Worm (Caenorhabditis elegans): ENCODE results near the gene F10D2.10.

F10D2.10 gene

ce11 chrV:7112223-7112622, 43.8 kb downstream of the F10D2.10 start:
- TF ChIP-seq pes-1 (GFP tag; IDR thresholded peaks at IDR 0.05) (no peak), flt-1 (GFP tag; IDR thresholded peaks at IDR 0.05) (no peak), ets-7 (tag; optimal IDR thresholded peaks at IDR 0.05) (no peak), hmbx-1 (tag; optimal IDR thresholded peaks at IDR 0.05) (no peak), ama-1 (optimal IDR thresholded peaks at IDR 0.05) (no peak), ceh-36 (tag; optimal IDR thresholded peaks at IDR 0.05) (no peak), ceh-13 (GFP tag; optimal IDR thresholded peaks at IDR 0.05) (no peak)

ce11 chrV:7111276-7111675, 44.7 kb downstream of the F10D2.10 start:
- no peak for TF ChIP-seq tbx-37 (GFP tag; conservative IDR thresholded peaks at IDR 0.05)
- no peak for TF ChIP-seq ama-1 (optimal IDR thresholded peaks at IDR 0.05)
- TF ChIP-seq hmbx-1 (tag; optimal IDR thresholded peaks at IDR 0.05), result no peak
- TF ChIP-seq pes-1 (GFP tag; IDR thresholded peaks at IDR 0.05), result no peak
- TF ChIP-seq scrt-1 (GFP tag; IDR thresholded peaks at IDR 0.05), result no peak
- TF ChIP-seq B0310.2 (tag; optimal IDR thresholded peaks at IDR 0.05), result no peak
- TF ChIP-seq ceh-13 (GFP tag; optimal IDR thresholded peaks at IDR 0.05), result no peak
- TF ChIP-seq hnd-1 (tag; optimal IDR thresholded peaks at IDR 0.05), result no peak
- no peak for TF ChIP-seq tbx-11 (GFP tag; IDR thresholded peaks at IDR 0.05)
- TF ChIP-seq flt-1 (GFP tag; IDR thresholded peaks at IDR 0.05), result no peak
- TF ChIP-seq aly-1 (tag; optimal IDR thresholded peaks at IDR 0.05), result no peak
- TF ChIP-seq tra-4 (tag; optimal IDR thresholded peaks at IDR 0.05), result no peak

ce11 chrV:7110370-7110769, 45.6 kb downstream of the F10D2.10 start:
- TF ChIP-seq sea-1 (GFP tag; conservative IDR thresholded peaks at IDR 0.05) (no peak), tbx-37 (GFP tag; conservative IDR thresholded peaks at IDR 0.05) (no peak), aly-1 (tag; optimal IDR thresholded peaks at IDR 0.05) (no peak), hmbx-1 (tag; optimal IDR thresholded peaks at IDR 0.05) (no peak), flt-1 (GFP tag; IDR thresholded peaks at IDR 0.05) (no peak), ceh-36 (tag; optimal IDR thresholded peaks at IDR 0.05) (no peak), hnd-1 (tag; optimal IDR thresholded peaks at IDR 0.05) (no peak), scrt-1 (GFP tag; IDR thresholded peaks at IDR 0.05) (no peak)

- TF ChIP-seq aly-1 (tag; optimal IDR thresholded peaks at IDR 0.05) (no peak), tra-4 (tag; optimal IDR thresholded peaks at IDR 0.05) (no peak), ceh-13 (GFP tag; optimal IDR thresholded peaks at IDR 0.05) (no peak), tbx-11 (GFP tag; IDR thresholded peaks at IDR 0.05) (no peak), sea-1 (GFP tag; conservative IDR thresholded peaks at IDR 0.05) (no peak), flt-1 (GFP tag; IDR thresholded peaks at IDR 0.05) (no peak)
Measured at ce11 chrV:7106499-7107152, 49.4 kb downstream of the F10D2.10 start.

Data from whole organism, early embryonic.